Worm (Caenorhabditis elegans): ENCODE measurements around the gene nhr-133.
A peak's percentile ranks its signal among the peaks of the same experiment; 100 is the strongest.
"Not testable (repeated sequence)": the region's sequence is repeated elsewhere in the genome, so short reads cannot be mapped to it uniquely, and the experiment has no call there.

nhr-133 gene

DNA sequence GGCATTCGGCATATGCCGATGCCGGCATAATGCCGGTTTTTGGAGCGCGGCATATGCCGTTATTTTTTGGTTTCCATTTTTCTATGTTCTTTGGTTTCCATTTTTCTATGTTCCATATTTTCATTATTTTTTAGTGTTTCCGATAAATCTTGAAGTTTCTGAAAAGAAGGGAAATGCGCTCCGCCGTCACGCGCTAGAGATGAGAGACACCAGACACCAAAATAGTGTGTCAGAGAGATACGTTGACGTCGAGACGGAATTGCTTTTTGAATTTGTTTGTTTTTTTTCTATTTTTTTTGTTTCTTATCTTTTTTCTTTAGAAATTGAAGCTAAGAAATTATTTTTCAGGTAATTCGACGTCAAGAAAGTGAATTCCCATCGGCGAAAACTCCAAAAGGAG is 43.3 kb upstream of the nhr-133 start, which contains the start of gene F41B5.1:
TSS of gene F41B5.1 (plus strand) at position 343 of the 400 bp plus-strand sequence.
- not testable (repeated sequence) for TF ChIP-seq mdl-1 (tag; optimal IDR thresholded peaks at IDR 0.05); sma-9 (GFP tag; optimal IDR thresholded peaks at IDR 0.05); sma-9 (tag; optimal IDR thresholded peaks at IDR 0.05); egl-27 (tag; optimal IDR thresholded peaks at IDR 0.05)

DNA sequence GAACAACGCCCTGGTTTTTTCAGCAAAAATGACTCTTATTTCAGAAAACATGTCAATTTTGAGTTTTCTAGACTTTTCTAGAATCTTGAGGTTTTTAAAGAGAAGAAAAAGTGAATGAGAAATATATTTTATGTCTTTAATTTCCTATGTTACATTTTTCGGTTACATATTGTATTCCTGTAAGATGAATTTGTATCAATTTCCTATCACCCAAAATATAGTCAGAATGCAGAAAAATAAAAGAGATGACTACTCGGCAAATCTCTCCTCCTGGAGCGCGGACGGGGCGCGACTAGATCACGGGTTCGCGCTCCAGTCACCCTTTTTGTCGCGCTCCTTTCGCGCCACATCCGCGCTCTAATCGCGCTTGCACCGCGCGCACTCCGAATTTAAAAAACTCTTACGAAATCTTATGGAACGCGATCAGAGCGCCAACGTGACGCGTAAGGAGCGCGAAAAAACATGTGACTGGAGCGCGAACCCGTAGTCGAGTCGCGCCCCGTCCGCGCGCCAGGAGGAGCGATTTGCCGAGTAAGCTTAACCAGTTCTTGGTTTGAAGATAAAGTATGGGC is 42.7 kb upstream of the nhr-133 start, which contains the start of gene str-253:
TSS of gene str-253 (minus strand) at position 51 of the 572 bp plus-strand sequence.
- TF ChIP-seq blmp-1 (tag; optimal IDR thresholded peaks at IDR 0.05; ENCODE audit: insufficient read depth) (no peak), elt-1 (tag; optimal IDR thresholded peaks at IDR 0.05) (no peak), gmeb-1 (tag; optimal IDR thresholded peaks at IDR 0.05) (no peak), ZK546.5 (tag; optimal IDR thresholded peaks at IDR 0.05) (no peak), lin-39 (tag; optimal IDR thresholded peaks at IDR 0.05) (no peak), elt-3 (tag; optimal IDR thresholded peaks at IDR 0.05) (no peak), ztf-1 (GFP tag; conservative IDR thresholded peaks at IDR 0.05) (no peak), nhr-25 (tag; optimal IDR thresholded peaks at IDR 0.05) (no peak), lin-11 (tag; optimal IDR thresholded peaks at IDR 0.05) (no peak), dmd-4 (tag; optimal IDR thresholded peaks at IDR 0.05) (no peak), Y55F3AM.14 (GFP tag; optimal IDR thresholded peaks at IDR 0.05) (no peak), skn-1 (tag; optimal IDR thresholded peaks at IDR 0.05) (no peak), unc-55 (GFP tag; optimal IDR thresholded peaks at IDR 0.05) (no peak), fos-1 (tag; optimal IDR thresholded peaks at IDR 0.05) (no peak)

DNA sequence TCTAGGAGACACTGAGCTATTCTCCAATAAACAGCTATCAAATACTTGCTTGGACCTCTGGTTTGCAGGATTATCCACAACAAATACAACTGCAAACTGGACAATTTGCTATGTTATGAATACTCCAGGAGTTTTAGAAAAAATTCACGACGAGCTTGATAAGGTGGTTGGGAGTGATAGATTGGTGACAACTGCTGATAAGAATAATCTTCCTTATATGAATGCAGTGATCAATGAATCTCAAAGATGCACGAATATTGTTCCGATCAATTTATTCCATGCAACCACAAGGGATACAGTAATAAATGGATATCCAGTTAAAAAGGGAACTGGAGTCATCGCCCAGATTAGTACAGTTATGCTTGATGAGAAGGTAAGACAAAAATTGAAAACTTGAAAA is 39.9 kb upstream of the nhr-133 start:
- TF ChIP-seq ceh-16 (tag; optimal IDR thresholded peaks at IDR 0.05) (no peak), fos-1 (tag; optimal IDR thresholded peaks at IDR 0.05) (peak; percentile 11)

- peak; percentile 35 for TF ChIP-seq gmeb-1 (tag; optimal IDR thresholded peaks at IDR 0.05)
- no peak for TF ChIP-seq Y55F3AM.14 (GFP tag; optimal IDR thresholded peaks at IDR 0.05)
- TF ChIP-seq nhr-77 (tag; optimal IDR thresholded peaks at IDR 0.05): no peak
- TF ChIP-seq unc-39 (tag; optimal IDR thresholded peaks at IDR 0.05): no peak
- peak; percentile 64 for TF ChIP-seq sma-9 (GFP tag; optimal IDR thresholded peaks at IDR 0.05)
- no peak for TF ChIP-seq sma-9 (tag; optimal IDR thresholded peaks at IDR 0.05)
- no peak for TF ChIP-seq ama-1 (optimal IDR thresholded peaks at IDR 0.05)
- TF ChIP-seq blmp-1 (tag; optimal IDR thresholded peaks at IDR 0.05; ENCODE audit: insufficient read depth): no peak
- no peak for TF ChIP-seq R02D3.7 (tag; optimal IDR thresholded peaks at IDR 0.05)
- no peak for TF ChIP-seq ZK546.5 (tag; optimal IDR thresholded peaks at IDR 0.05)
- TF ChIP-seq nhr-23 (tag; optimal IDR thresholded peaks at IDR 0.05): no peak
- TF ChIP-seq nhr-129 (tag; optimal IDR thresholded peaks at IDR 0.05): peak; percentile 59
- TF ChIP-seq skn-1 (tag; optimal IDR thresholded peaks at IDR 0.05): peak; percentile 10
- no peak for TF ChIP-seq alr-1 (tag; optimal IDR thresholded peaks at IDR 0.05)
- no peak for TF ChIP-seq peb-1 (tag; optimal IDR thresholded peaks at IDR 0.05)
- no peak for TF ChIP-seq nhr-11 (tag; optimal IDR thresholded peaks at IDR 0.05)
- peak; percentile 17 for TF ChIP-seq C34F6.9 (tag; optimal IDR thresholded peaks at IDR 0.05)
- TF ChIP-seq fos-1 (tag; optimal IDR thresholded peaks at IDR 0.05): peak; percentile 81
- no peak for TF ChIP-seq lsy-2 (tag; optimal IDR thresholded peaks at IDR 0.05)
- TF ChIP-seq crh-2 (tag; optimal IDR thresholded peaks at IDR 0.05): peak; percentile 46
These were observed 38.2 kb upstream of the nhr-133 start, which contains the start of gene cyp-33C7 for ce11 chrV:2250126-2250590. TSS of gene cyp-33C7 (plus strand) at chrV:2250540.

- TF ChIP-seq crh-2 (tag; optimal IDR thresholded peaks at IDR 0.05): no peak
- TF ChIP-seq ama-1 (optimal IDR thresholded peaks at IDR 0.05): no peak
- TF ChIP-seq zag-1 (tag; optimal IDR thresholded peaks at IDR 0.05): no peak
- no peak for TF ChIP-seq fos-1 (tag; optimal IDR thresholded peaks at IDR 0.05)
- no peak for TF ChIP-seq nhr-23 (tag; optimal IDR thresholded peaks at IDR 0.05)
- no peak for TF ChIP-seq F13H6.1 (tag; optimal IDR thresholded peaks at IDR 0.05)
- no peak for TF ChIP-seq unc-55 (GFP tag; optimal IDR thresholded peaks at IDR 0.05)
- TF ChIP-seq nhr-129 (tag; optimal IDR thresholded peaks at IDR 0.05): no peak
- no peak for TF ChIP-seq Y55F3AM.14 (GFP tag; optimal IDR thresholded peaks at IDR 0.05)
- no peak for TF ChIP-seq elt-3 (tag; optimal IDR thresholded peaks at IDR 0.05)
- no peak for TF ChIP-seq lin-39 (tag; optimal IDR thresholded peaks at IDR 0.05)
- no peak for TF ChIP-seq peb-1 (tag; optimal IDR thresholded peaks at IDR 0.05)
- no peak for TF ChIP-seq snpc-4 (tag; optimal IDR thresholded peaks at IDR 0.05)
These were observed 37.4 kb upstream of the nhr-133 start, which contains the start of gene cyp-33C6 for ce11 chrV:2249310-2249709. TSS of gene cyp-33C6 (minus strand) at chrV:2249410.
